Worm (Caenorhabditis elegans) whole organism, L4 larva: ENCODE results near the gene ugt-66.

Experiments
- aly-2 ChIP-seq: sonication (generic microtip); optimal IDR thresholded peaks from 2 replicates; lab custom pipeline; 2018; ENCODE audit warnings: missing biosample characterization, missing genetic modification characterization
- nhr-28 ChIP-seq: fragments of 150-350 bp; optimal IDR thresholded peaks from 2 replicates; lab custom pipeline; 2014; ENCODE audit warnings: missing biosample characterization, missing genetic modification characterization
- pha-4 ChIP-seq, 2 experiments: fragments of 150-350 bp in 1 of 2; fragments of 200-800 bp in 1 of 2; sonication (Bioruptor generic) in 1 of 2; IDR thresholded peaks in 1 of 2; optimal IDR thresholded peaks in 1 of 2; 2 replicates each; pipeline versions ENCODE4 v1.3.6 to Lab custom; 2014 to 2022; ENCODE audit warnings: missing genetic modification characterization in 2 of 2, missing genetic modification reagents in 2 of 2, missing biosample characterization in 1 of 2, missing compliant biosample characterization in 1 of 2

- TF ChIP-seq nhr-28 (tag; lab: Kevin White, UChicago) = no peak
- no peak for TF ChIP-seq pha-4 (GFP tag; IDR thresholded peaks at IDR 0.05; lab: Robert Waterston, UW)
- no peak for TF ChIP-seq pha-4 (tag; optimal IDR thresholded peaks at IDR 0.05; lab: Kevin White, UChicago)
- TF ChIP-seq aly-2 (tag; lab: Kevin White, UChicago) = no peak
Measured at ce11 chrIII:6216833-6217466, 22.6 kb upstream of the ugt-66 start, which contains the start of gene hot-4.
